Fruit fly (Drosophila melanogaster) S2 (cell line): ENCODE results near the gene CG14810.

ENCODE experiments used
- CG8478 ChIP-seq: fragments of >200 bp; optimal IDR thresholded peaks from 2 replicates; lab custom pipeline; 2018
- CTCF ChIP-seq, 2 experiments: fragments of >200 bp; optimal IDR thresholded peaks; 2 replicates each; lab custom pipeline; 2018

DNA sequence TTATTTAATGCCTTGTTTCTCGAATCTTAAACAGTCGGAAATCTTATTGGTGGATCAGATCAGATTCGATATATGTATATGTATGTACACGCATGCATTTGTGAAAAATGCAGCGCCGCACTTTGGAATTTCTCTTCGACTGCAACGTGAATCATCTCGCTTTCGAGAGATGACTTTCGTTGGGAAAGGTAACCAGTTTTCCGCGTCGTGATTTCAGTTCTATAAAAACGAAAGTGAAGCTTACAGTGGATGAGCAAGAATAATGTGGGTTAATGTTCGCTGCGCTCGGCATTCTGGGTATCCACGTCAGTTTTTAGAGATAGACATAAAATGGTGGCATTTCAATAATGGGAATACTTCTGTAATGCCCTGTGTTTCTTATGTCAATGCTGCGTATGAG is 36.5 kb upstream of the CG14810 start:
- no peak for TF ChIP-seq CG8478 (lab: Kevin White, UChicago)
- TF ChIP-seq CTCF (optimal IDR thresholded peaks at IDR 0.05; lab: Kevin White, UChicago), result no peak
